Worm (Caenorhabditis elegans): Measurements from ENCODE around the gene pafo-1.

Gene pafo-1

DNA sequence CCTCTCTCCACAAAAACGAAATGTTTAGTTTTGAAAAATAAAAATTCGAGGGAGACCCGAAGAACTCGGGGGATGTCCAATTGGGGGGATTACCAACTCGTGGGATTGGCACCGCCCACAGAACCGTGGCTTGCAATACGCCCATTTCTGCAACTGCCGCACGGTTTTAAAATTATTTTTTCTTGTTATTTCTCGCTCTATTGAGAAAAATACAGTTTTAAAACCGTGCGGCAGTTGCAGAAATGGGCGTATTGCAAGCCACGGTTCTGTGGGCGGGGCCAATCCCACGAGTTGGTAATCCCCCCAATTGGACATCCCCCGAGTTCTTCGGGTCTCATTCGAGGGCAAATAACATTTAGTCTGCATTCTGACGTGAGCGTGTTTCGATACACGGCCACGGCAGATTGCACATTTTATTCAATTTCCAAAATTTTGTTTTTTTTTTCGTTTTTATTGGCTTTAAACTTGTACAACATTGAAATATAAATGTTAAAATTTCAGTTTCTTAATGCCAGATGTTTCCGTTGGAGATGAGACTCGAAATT is 16.6 kb upstream of the pafo-1 start, which contains the start of the genes C55A6.1 and C55A6.10 (continued):
- TF ChIP-seq hsf-1 (GFP tag; IDR thresholded peaks at IDR 0.05): peak; percentile 38
- peak; percentile 72 for TF ChIP-seq ceh-27 (GFP tag; optimal IDR thresholded peaks at IDR 0.05)

DNA sequence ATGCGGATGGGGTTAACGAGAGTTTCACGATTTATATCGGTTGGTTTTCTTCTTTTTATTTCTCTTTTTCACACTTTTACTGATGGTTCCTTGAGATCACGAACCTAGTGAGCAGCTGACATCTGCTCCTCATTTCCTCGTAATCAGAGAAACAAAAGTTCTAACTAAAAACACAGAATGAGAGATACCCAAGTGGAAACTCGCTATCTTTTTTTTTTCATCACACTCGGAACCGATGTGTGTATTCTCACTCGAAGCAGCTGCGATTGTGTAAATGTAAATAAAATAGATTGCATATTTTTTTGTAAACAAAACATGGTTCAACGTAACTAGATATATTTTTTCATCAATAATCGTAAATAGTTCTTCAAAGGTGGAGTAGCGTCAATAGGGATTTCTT is 15.2 kb upstream of the pafo-1 start:
- TF ChIP-seq aptf-3 (GFP tag; IDR thresholded peaks at IDR 0.05): no peak
- TF ChIP-seq ceh-58 (GFP tag; IDR thresholded peaks at IDR 0.05): no peak
- no peak for TF ChIP-seq F55B11.4 (tag; optimal IDR thresholded peaks at IDR 0.05; ENCODE audit: borderline replicate concordance, insufficient read depth)
- TF ChIP-seq egl-18 (GFP tag; IDR thresholded peaks at IDR 0.05): no peak
- TF ChIP-seq ekl-4 (GFP tag; IDR thresholded peaks at IDR 0.05): no peak

DNA sequence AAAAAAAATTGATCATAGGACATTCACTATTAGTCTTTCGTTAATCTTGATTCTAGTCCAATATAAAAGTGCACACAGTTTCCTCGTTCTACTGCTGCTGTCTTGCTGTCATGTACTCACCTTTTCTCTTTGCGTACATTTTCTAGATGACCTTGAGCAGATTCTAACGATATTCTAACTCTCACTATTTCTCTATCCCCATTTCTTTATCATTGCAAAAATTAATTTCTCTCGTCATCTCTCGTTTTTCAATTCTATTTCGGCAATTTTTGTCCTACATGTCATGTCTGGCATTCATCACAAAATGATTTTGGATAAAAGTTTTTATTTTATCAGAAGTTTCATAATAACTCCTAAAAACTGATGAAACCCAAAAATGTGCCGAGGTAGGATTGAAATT is 12.7 kb upstream of the pafo-1 start, which contains the start of gene ttll-5:
TSS of gene ttll-5 (plus strand) at position 288 of the 400 bp plus-strand sequence.
- TF ChIP-seq nfyb-1 (GFP tag; IDR thresholded peaks at IDR 0.05): no peak
- TF ChIP-seq rpc-1 (optimal IDR thresholded peaks at IDR 0.05): no peak
- no peak for TF ChIP-seq rpc-1 (tag; optimal IDR thresholded peaks at IDR 0.05)
- no peak for TF ChIP-seq F23B12.7 (tag; optimal IDR thresholded peaks at IDR 0.05; ENCODE audit: insufficient read depth)
- no peak for TF ChIP-seq ztf-25 (GFP tag; IDR thresholded peaks at IDR 0.05)
- no peak for TF ChIP-seq cebp-2 (GFP tag; IDR thresholded peaks at IDR 0.05)
- no peak for TF ChIP-seq sea-2 (GFP tag; IDR thresholded peaks at IDR 0.05)
- TF ChIP-seq mxl-1 (tag; optimal IDR thresholded peaks at IDR 0.05): no peak
- no peak for TF ChIP-seq ama-1 (optimal IDR thresholded peaks at IDR 0.05)
- TF ChIP-seq ama-1 (GFP tag; optimal IDR thresholded peaks at IDR 0.05): no peak
- TF ChIP-seq ceh-27 (GFP tag; optimal IDR thresholded peaks at IDR 0.05): no peak
- no peak for TF ChIP-seq madf-10 (tag; optimal IDR thresholded peaks at IDR 0.05)
- TF ChIP-seq Y53G8AR.9 (GFP tag; conservative IDR thresholded peaks at IDR 0.05): no peak
- TF ChIP-seq Y53F4B.3 (GFP tag; IDR thresholded peaks at IDR 0.05): no peak

DNA sequence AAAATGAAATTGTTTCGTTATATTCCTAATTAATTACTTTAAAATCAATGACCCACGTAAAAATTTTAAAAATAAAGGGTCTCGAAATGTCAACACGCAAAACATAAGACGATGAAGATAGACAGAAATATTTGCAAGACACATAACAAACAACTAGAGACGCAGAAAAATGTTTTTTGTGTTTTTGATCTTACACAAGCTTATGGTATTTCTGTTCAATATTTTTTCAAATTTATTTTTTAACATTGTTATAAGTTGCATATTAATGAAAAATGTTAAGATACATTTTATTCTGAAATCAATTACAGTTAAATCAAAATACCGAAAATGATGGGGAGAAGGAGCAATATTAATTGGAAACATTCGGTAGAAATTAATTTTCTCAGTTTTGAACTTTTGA is 8.1 kb upstream of the pafo-1 start, which contains the start of gene C55A6.3:
TSS of gene C55A6.3 (minus strand) at position 101 of the 400 bp plus-strand sequence.
- TF ChIP-seq gei-17 (GFP tag; optimal IDR thresholded peaks at IDR 0.05) (no peak), F55B11.4 (tag; optimal IDR thresholded peaks at IDR 0.05; ENCODE audit: borderline replicate concordance, insufficient read depth) (no peak), lin-54 (GFP tag; optimal IDR thresholded peaks at IDR 0.05) (no peak), dpl-1 (GFP tag; optimal IDR thresholded peaks at IDR 0.05) (no peak), K12H6.12 (tag; optimal IDR thresholded peaks at IDR 0.05) (no peak), zim-3 (tag; optimal IDR thresholded peaks at IDR 0.05) (no peak), lsl-1 (GFP tag; optimal IDR thresholded peaks at IDR 0.05) (no peak), nfya-1 (tag; optimal IDR thresholded peaks at IDR 0.05; ENCODE audit: borderline replicate concordance, insufficient read depth) (no peak), lsy-27 (tag; optimal IDR thresholded peaks at IDR 0.05; ENCODE audit: borderline replicate concordance, insufficient read depth) (no peak), mes-4 (tag; optimal IDR thresholded peaks at IDR 0.05) (no peak), B0336.3 (GFP tag; IDR thresholded peaks at IDR 0.05) (no peak), ceh-27 (GFP tag; optimal IDR thresholded peaks at IDR 0.05) (no peak), ceh-40 (GFP tag; IDR thresholded peaks at IDR 0.05) (no peak)

DNA sequence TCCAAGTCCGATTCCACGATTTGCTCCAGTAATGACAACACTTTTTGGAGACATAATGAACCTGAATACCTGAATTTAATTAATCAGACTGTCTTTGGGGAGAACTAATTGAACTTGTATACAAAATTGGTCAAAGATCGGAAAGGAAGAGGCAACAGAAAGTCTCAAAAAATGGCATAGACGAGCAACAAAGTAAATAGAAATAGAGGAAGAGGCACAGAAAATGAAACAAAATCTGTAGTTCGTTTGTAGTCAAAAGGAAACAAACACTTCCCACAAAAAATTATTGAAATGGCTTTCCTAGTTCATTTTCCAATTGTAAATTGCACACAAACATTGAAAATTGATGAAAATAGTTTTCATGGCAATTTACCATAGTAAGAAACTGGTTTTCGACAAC is 6.8 kb upstream of the pafo-1 start, which contains the start of gene C55A6.6:
TSS of gene C55A6.6 (minus strand) at position 61 of the 400 bp plus-strand sequence.
- no peak for TF ChIP-seq snpc-3.4 (tag; optimal IDR thresholded peaks at IDR 0.05)
- TF ChIP-seq F22D6.2 (tag; optimal IDR thresholded peaks at IDR 0.05): no peak
- TF ChIP-seq tlf-1 (GFP tag; optimal IDR thresholded peaks at IDR 0.05): no peak
- no peak for TF ChIP-seq F39B2.1 (GFP tag; IDR thresholded peaks at IDR 0.05)
- no peak for TF ChIP-seq ztf-18 (tag; optimal IDR thresholded peaks at IDR 0.05)
- TF ChIP-seq attf-3 (GFP tag; conservative IDR thresholded peaks at IDR 0.05): no peak
- TF ChIP-seq ztf-3 (GFP tag; optimal IDR thresholded peaks at IDR 0.05): no peak
- TF ChIP-seq cebp-2 (GFP tag; IDR thresholded peaks at IDR 0.05): no peak
